Fruit fly (Drosophila melanogaster) whole organism, embryonic: ENCODE measurements around the gene CG3517.

Experiments used
- Ada2b ChIP-seq: fragments of 200-800 bp; sonication (Bioruptor generic); IDR thresholded peaks from 2 replicates; pipeline ENCODE4 v1.3.6; 2022; ENCODE audit warnings: missing biosample characterization, missing genetic modification characterization
- Bgb ChIP-seq: fragments of 200-800 bp; sonication (Bioruptor generic); IDR thresholded peaks from 2 replicates; pipeline ENCODE4 v1.3.6; 2022; ENCODE audit warnings: missing biosample characterization, missing genetic modification characterization; ENCODE audit not compliant: partially characterized antibody
- Blimp-1 ChIP-seq: fragments of 200-800 bp; sonication (Bioruptor generic); optimal IDR thresholded peaks from 3 replicates; lab custom pipeline; 2018; ENCODE audit warnings: missing biosample characterization, missing genetic modification characterization, mild to moderate bottlenecking, moderate library complexity, missing genetic modification reagents
- CG10147 ChIP-seq: fragments of 200-800 bp; sonication (Bioruptor generic); optimal IDR thresholded peaks from 2 replicates; lab custom pipeline; 2019; ENCODE audit warnings: missing biosample characterization, mild to moderate bottlenecking, missing genetic modification characterization, moderate library complexity
- CG10654 ChIP-seq: fragments of 200-800 bp; sonication (Bioruptor generic); optimal IDR thresholded peaks from 2 replicates; lab custom pipeline; 2016; ENCODE audit warnings: missing biosample characterization, missing genetic modification characterization
- CG11398 ChIP-seq: fragments of 200-800 bp; sonication (Bioruptor generic); optimal IDR thresholded peaks from 2 replicates; lab custom pipeline; 2016; ENCODE audit warnings: missing biosample characterization, missing genetic modification characterization
- CG12071 ChIP-seq: fragments of 200-800 bp; sonication (Bioruptor generic); optimal IDR thresholded peaks from 3 replicates; lab custom pipeline; 2018; ENCODE audit warnings: missing biosample characterization, mild to moderate bottlenecking, missing genetic modification characterization
- CG12155 ChIP-seq: fragments of 200-800 bp; sonication (Bioruptor generic); optimal IDR thresholded peaks from 3 replicates; lab custom pipeline; 2016; ENCODE audit warnings: missing biosample characterization, missing genetic modification characterization
- CG12744 ChIP-seq: fragments of 200-800 bp; sonication (Bioruptor generic); optimal IDR thresholded peaks from 2 replicates; lab custom pipeline; 2016; ENCODE audit warnings: missing biosample characterization, missing genetic modification characterization
- CG13624 ChIP-seq: fragments of 200-800 bp; sonication (Bioruptor generic); optimal IDR thresholded peaks from 2 replicates; lab custom pipeline; 2016; ENCODE audit warnings: missing biosample characterization, missing genetic modification characterization
- CG15011 ChIP-seq: fragments of 200-800 bp; sonication (Bioruptor generic); optimal IDR thresholded peaks from 3 replicates; lab custom pipeline; 2018; ENCODE audit warnings: missing biosample characterization, mild to moderate bottlenecking, missing genetic modification characterization
- CG17802 ChIP-seq: fragments of 200-800 bp; sonication (Bioruptor generic); optimal IDR thresholded peaks from 2 replicates; lab custom pipeline; 2018; ENCODE audit warnings: missing biosample characterization, mild to moderate bottlenecking, missing genetic modification characterization, moderate library complexity
- CG18476 ChIP-seq: fragments of 200-800 bp; sonication (Bioruptor generic); optimal IDR thresholded peaks from 2 replicates; lab custom pipeline; 2016; ENCODE audit warnings: missing biosample characterization, mild to moderate bottlenecking, missing genetic modification characterization
- CG31224 ChIP-seq: fragments of 200-800 bp; sonication (Bioruptor generic); IDR thresholded peaks from 2 replicates; pipeline ENCODE4 v1.3.6; 2022; ENCODE audit warnings: missing biosample characterization, missing genetic modification characterization
- CG31365 ChIP-seq: fragments of 200-800 bp; sonication (Bioruptor generic); optimal IDR thresholded peaks from 2 replicates; lab custom pipeline; 2018; ENCODE audit warnings: missing biosample characterization, mild to moderate bottlenecking, missing genetic modification characterization
- CG32532 ChIP-seq: fragments of 200-800 bp; sonication (Bioruptor generic); IDR thresholded peaks from 2 replicates; pipeline ENCODE4 v1.3.6; 2022; ENCODE audit warnings: missing biosample characterization, missing genetic modification characterization
- CG32772 ChIP-seq: fragments of 200-800 bp; sonication (Bioruptor generic); IDR thresholded peaks from 2 replicates; pipeline ENCODE4 v1.3.6; 2022; ENCODE audit warnings: missing biosample characterization, missing genetic modification characterization
- CG4282 ChIP-seq: fragments of 200-800 bp; sonication (Bioruptor generic); optimal IDR thresholded peaks from 2 replicates; lab custom pipeline; 2016; ENCODE audit warnings: missing biosample characterization, missing genetic modification characterization
- CG43689 ChIP-seq: fragments of 200-800 bp; sonication (Bioruptor generic); IDR thresholded peaks from 2 replicates; pipeline ENCODE4 v1.3.6; 2022; ENCODE audit warnings: missing biosample characterization, missing genetic modification characterization
- D19A ChIP-seq: fragments of 200-800 bp; optimal IDR thresholded peaks from 3 replicates; lab custom pipeline; 2019; ENCODE audit warnings: missing biosample characterization, mild to moderate bottlenecking, missing genetic modification characterization, moderate library complexity
- Dip3 ChIP-seq: fragments of 200-800 bp; sonication (Bioruptor generic); optimal IDR thresholded peaks from 3 replicates; lab custom pipeline; 2016; ENCODE audit warnings: missing biosample characterization, missing genetic modification characterization
- Ets65A ChIP-seq: fragments of 200-800 bp; sonication (Bioruptor generic); peaks from one replicate; lab custom pipeline; 2016; ENCODE audit warnings: missing biosample characterization, missing genetic modification characterization
- GATAe ChIP-seq: fragments of 200-800 bp; sonication (Bioruptor generic); conservative IDR thresholded peaks from 2 replicates; pipeline ENCODE4 v1.3.6; 2022; ENCODE audit warnings: missing biosample characterization, missing genetic modification characterization
- H15 ChIP-seq: fragments of 200-800 bp; sonication (Bioruptor generic); IDR thresholded peaks from 3 replicates; pipeline ENCODE4 v1.3.6; 2022; ENCODE audit warnings: missing biosample characterization, missing genetic modification characterization
- HmgD ChIP-seq: fragments of 200-800 bp; sonication (Bioruptor generic); optimal IDR thresholded peaks from 3 replicates; lab custom pipeline; 2016; ENCODE audit warnings: missing biosample characterization, missing genetic modification characterization
- Neu2 ChIP-seq: fragments of 200-800 bp; sonication (Bioruptor generic); optimal IDR thresholded peaks from 3 replicates; lab custom pipeline; 2016; ENCODE audit warnings: missing biosample characterization, missing genetic modification characterization, borderline replicate concordance
- NfI ChIP-seq: fragments of 200-800 bp; sonication (Bioruptor generic); optimal IDR thresholded peaks from 3 replicates; lab custom pipeline; 2018; ENCODE audit warnings: missing biosample characterization, mild to moderate bottlenecking, missing genetic modification characterization, moderate library complexity
- Usf ChIP-seq: fragments of 200-800 bp; sonication (Bioruptor generic); optimal IDR thresholded peaks from 2 replicates; lab custom pipeline; 2017; ENCODE audit warnings: missing genotype, missing biosample characterization, missing genetic modification characterization
- ab ChIP-seq: fragments of 200-800 bp; sonication (Bioruptor generic); optimal IDR thresholded peaks from 2 replicates; lab custom pipeline; 2016; ENCODE audit warnings: missing biosample characterization, missing genetic modification characterization
- ap ChIP-seq: fragments of 200-800 bp; sonication (Bioruptor generic); IDR thresholded peaks from 2 replicates; pipeline ENCODE4 v1.3.6; 2022; ENCODE audit warnings: missing biosample characterization, missing genetic modification characterization
- ara ChIP-seq: fragments of 200-800 bp; sonication (Bioruptor generic); IDR thresholded peaks from 2 replicates; pipeline ENCODE4 v1.3.6; 2022; ENCODE audit warnings: missing biosample characterization, missing genetic modification characterization
- bowl ChIP-seq: fragments of 200-800 bp; sonication (Bioruptor generic); IDR thresholded peaks from 2 replicates; pipeline ENCODE4 v1.3.6; 2022; ENCODE audit warnings: missing biosample characterization, missing genetic modification characterization
- cwo ChIP-seq: fragments of 200-800 bp; sonication (Bioruptor generic); optimal IDR thresholded peaks from 3 replicates; lab custom pipeline; 2017; ENCODE audit warnings: missing biosample characterization, missing genetic modification characterization, mild to moderate bottlenecking, moderate library complexity, missing genetic modification reagents
- danr ChIP-seq: fragments of 200-800 bp; sonication (Bioruptor generic); IDR thresholded peaks from 2 replicates; pipeline ENCODE4 v1.3.6; 2022; ENCODE audit warnings: missing biosample characterization, missing genetic modification characterization
- dysf ChIP-seq: fragments of 200-800 bp; sonication (Bioruptor generic); IDR thresholded peaks from 3 replicates; pipeline ENCODE4 v1.3.6; 2022; ENCODE audit warnings: missing biosample characterization, missing genetic modification characterization
- ems ChIP-seq: fragments of 200-800 bp; sonication (Bioruptor generic); optimal IDR thresholded peaks from 3 replicates; lab custom pipeline; 2016; ENCODE audit warnings: missing biosample characterization, missing genetic modification characterization
- fu2 ChIP-seq: fragments of 200-800 bp; sonication (Bioruptor generic); optimal IDR thresholded peaks from 2 replicates; lab custom pipeline; 2016; ENCODE audit warnings: missing biosample characterization, missing genetic modification characterization
- gce ChIP-seq: fragments of 200-800 bp; sonication (Bioruptor generic); IDR thresholded peaks from 3 replicates; pipeline ENCODE4 v1.3.6; 2022; ENCODE audit warnings: missing biosample characterization, missing genetic modification characterization
- grn ChIP-seq: fragments of 200-800 bp; sonication (Bioruptor generic); optimal IDR thresholded peaks from 3 replicates; lab custom pipeline; 2017; ENCODE audit warnings: missing biosample characterization, missing genetic modification characterization
- kni ChIP-seq: fragments of 200-800 bp; sonication (Bioruptor generic); optimal IDR thresholded peaks from 3 replicates; lab custom pipeline; 2017; ENCODE audit warnings: mild to moderate bottlenecking, missing biosample characterization, missing genetic modification reagents, missing genetic modification characterization
- org-1 ChIP-seq: fragments of 200-800 bp; sonication (Bioruptor generic); optimal IDR thresholded peaks from 2 replicates; lab custom pipeline; 2017; ENCODE audit warnings: missing biosample characterization, missing genetic modification characterization
- otp ChIP-seq: fragments of 200-800 bp; sonication (Bioruptor generic); IDR thresholded peaks from 3 replicates; pipeline ENCODE4, ENCODE4 v1.3.6; 2022; ENCODE audit warnings: missing biosample characterization, missing genetic modification characterization
- pan ChIP-seq, 4 experiments: fragments of >200 bp in 3 of 4; fragments of 200-800 bp in 1 of 4; sonication (Bioruptor generic) in 1 of 4; optimal IDR thresholded peaks in 3 of 4; IDR thresholded peaks in 1 of 4; 2 replicates each; pipeline versions ENCODE4 v1.3.6 to Lab custom; 2017 to 2022; ENCODE audit warnings: missing biosample characterization in 2 of 4, missing genetic modification characterization in 2 of 4, mixed read lengths in 1 of 4
- sd ChIP-seq: fragments of 200-800 bp; sonication (Bioruptor generic); optimal IDR thresholded peaks from 3 replicates; lab custom pipeline; 2018; ENCODE audit warnings: missing biosample characterization, mild to moderate bottlenecking, missing genetic modification characterization, moderate library complexity
- sens ChIP-seq: fragments of 200-800 bp; sonication (Bioruptor generic); peaks from one replicate; lab custom pipeline; 2016; ENCODE audit warnings: missing biosample characterization, missing genetic modification characterization
- sug ChIP-seq: fragments of 200-800 bp; optimal IDR thresholded peaks from 2 replicates; lab custom pipeline; 2019; ENCODE audit warnings: missing biosample characterization, mild to moderate bottlenecking, missing genetic modification characterization, moderate library complexity
- tll ChIP-seq, 2 experiments: fragments of 200-800 bp in 1 of 2; fragments of >200 bp in 1 of 2; sonication (Bioruptor generic) in 1 of 2; optimal IDR thresholded peaks; 2 replicates each; lab custom pipeline; 2017 to 2019; ENCODE audit warnings: missing biosample characterization in 2 of 2, missing genetic modification characterization in 2 of 2, mild to moderate bottlenecking in 1 of 2, moderate library complexity in 1 of 2
- tx ChIP-seq: fragments of 200-800 bp; sonication (Bioruptor generic); optimal IDR thresholded peaks from 2 replicates; lab custom pipeline; 2016; ENCODE audit warnings: missing biosample characterization, missing genetic modification characterization
- unc-4 ChIP-seq: fragments of 200-800 bp; sonication (Bioruptor generic); IDR thresholded peaks from 2 replicates; pipeline ENCODE4 v1.3.6; 2022; ENCODE audit warnings: missing biosample characterization, missing genetic modification characterization; ENCODE audit not compliant: partially characterized antibody

The CG3517 gene

dm6 chr3R:19460409-19461217 is 35.6 kb upstream of the CG3517 start, which contains the start of gene Dys (continued):
- TF ChIP-seq CG10654 (GFP tag; lab: Kevin White, UChicago) (peak; percentile 81), kni (no peak), CG32772 (GFP tag; lab: Robert Waterston, UW) (peak; percentile 88; the same call in 1 of the 2 replicates), ara (GFP tag; lab: Robert Waterston, UW) (peak; percentile 85), Bgb (GFP tag; lab: Robert Waterston, UW) (no peak), fu2 (peak; percentile 75), HmgD (GFP tag; lab: Kevin White, UChicago) (peak; percentile 44), CG4282 (GFP tag; lab: Kevin White, UChicago) (no peak), CG31365 (tag; lab: Kevin White, UChicago) (peak; percentile 63), Ets65A (peak; percentile 74), CG12744 (GFP tag; lab: Kevin White, UChicago) (peak; percentile 62), danr (GFP tag; lab: Robert Waterston, UW) (peak; percentile 71), Dip3 (GFP tag; lab: Kevin White, UChicago) (peak; percentile 88), sens (GFP tag; lab: Kevin White, UChicago) (peak; percentile 98), CG10147 (GFP tag; lab: Kevin White, UChicago) (peak; percentile 75), tll (GFP tag; optimal IDR thresholded peaks at IDR 0.05; lab: Kevin White, UChicago) (no peak), ab (GFP tag; lab: Kevin White, UChicago) (peak; percentile 58), grn (GFP tag; lab: Kevin White, UChicago) (peak; percentile 79), ems (GFP tag; lab: Kevin White, UChicago) (peak; percentile 83), pan (optimal IDR thresholded peaks at IDR 0.05; lab: Kevin White, UChicago) (peak in 1 of 2 experiments; percentile 11), pan (GFP tag; optimal IDR thresholded peaks at IDR 0.05 in 1 of 2, IDR thresholded peaks at IDR 0.05 in 1 of 2) (peak in 1 of 2 experiments; percentile 89), gce (GFP tag; lab: Robert Waterston, UW) (no peak), GATAe (peak; percentile 73; the same call in 1 of the 2 replicates), sd (tag; lab: Kevin White, UChicago) (peak; percentile 75), sug (tag; lab: Kevin White, UChicago) (peak; percentile 67), D19A (peak; percentile 88), dysf (GFP tag; lab: Robert Waterston, UW) (peak; percentile 85), H15 (GFP tag; lab: Robert Waterston, UW) (peak; percentile 86), Ada2b (peak; percentile 85), CG18476 (GFP tag; lab: Kevin White, UChicago) (peak; percentile 59), unc-4 (GFP tag; lab: Robert Waterston, UW) (no peak), ap (GFP tag; lab: Robert Waterston, UW) (peak; percentile 81), CG17802 (tag; lab: Kevin White, UChicago) (peak; percentile 22), bowl (GFP tag; lab: Robert Waterston, UW) (peak; percentile 67; the same call in 1 of the 2 replicates), CG43689 (GFP tag; lab: Robert Waterston, UW) (no peak; the same call in 1 of the 2 replicates), Blimp-1 (GFP tag; lab: Kevin White, UChicago) (peak; percentile 84), Neu2 (GFP tag; lab: Kevin White, UChicago) (no peak), org-1 (GFP tag; lab: Kevin White, UChicago) (peak; percentile 79), Usf (GFP tag; lab: Kevin White, UChicago) (peak; percentile 81), CG11398 (GFP tag; lab: Kevin White, UChicago) (peak; percentile 72), CG15011 (GFP tag; lab: Kevin White, UChicago) (peak; percentile 75), CG13624 (GFP tag; lab: Kevin White, UChicago) (peak; percentile 87), CG32532 (GFP tag; lab: Robert Waterston, UW) (no peak; the same call in 1 of the 2 replicates), otp (GFP tag; lab: Robert Waterston, UW) (no peak), NfI (GFP tag; lab: Kevin White, UChicago) (peak; percentile 75), CG12071 (GFP tag; lab: Kevin White, UChicago) (peak; percentile 70), cwo (peak; percentile 92), tx (GFP tag; lab: Kevin White, UChicago) (peak; percentile 80), CG12155 (GFP tag; lab: Kevin White, UChicago) (peak; percentile 85), CG31224 (GFP tag; lab: Robert Waterston, UW) (peak; percentile 81)
